Worm (Caenorhabditis elegans): ENCODE results near the gene crn-5.

crn-5 gene

DNA sequence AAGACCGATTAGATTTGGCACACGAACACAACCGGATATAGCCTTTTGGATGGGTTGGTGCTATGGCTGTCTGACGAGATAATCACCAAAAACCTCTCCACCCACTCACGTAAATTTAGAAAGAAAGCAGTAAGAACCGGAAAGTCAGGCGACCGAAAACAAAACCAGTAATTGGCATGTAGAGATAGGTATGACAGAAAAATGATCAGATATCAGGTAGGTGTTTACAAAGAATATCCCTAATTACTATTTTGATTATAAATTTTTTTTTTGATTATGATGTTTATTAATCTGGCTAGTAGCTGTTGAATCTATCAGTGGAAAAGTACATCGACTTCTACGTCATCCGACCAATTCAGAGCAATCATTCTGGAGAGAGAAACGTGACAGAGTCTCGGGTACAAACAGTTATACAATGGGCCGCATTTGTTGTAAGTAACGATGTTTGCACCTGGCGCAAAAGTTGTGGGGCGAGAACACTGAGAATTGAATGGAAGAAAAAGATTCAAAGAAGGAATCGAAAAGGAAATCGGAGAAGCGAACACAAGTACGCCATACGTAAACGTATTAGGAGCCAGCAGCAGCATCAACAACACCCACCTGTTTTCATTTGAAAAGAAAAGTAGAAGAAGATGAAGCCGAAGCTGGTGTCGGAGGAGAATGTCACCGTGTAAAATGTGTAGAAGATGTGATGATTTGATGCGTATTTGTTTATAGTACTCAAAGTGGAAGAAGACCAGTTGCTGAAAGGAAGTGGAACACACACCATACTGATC, 41.5 kb upstream of the crn-5 start:
- TF ChIP-seq ztf-29 (GFP tag; IDR thresholded peaks at IDR 0.05) (no peak), tab-1 (GFP tag; IDR thresholded peaks at IDR 0.05) (no peak), med-1 (GFP tag; optimal IDR thresholded peaks at IDR 0.05; ENCODE audit: insufficient read depth) (no peak), T22C8.4 (GFP tag; IDR thresholded peaks at IDR 0.05) (no peak), ztf-23 (GFP tag; IDR thresholded peaks at IDR 0.05) (no peak), ref-1 (GFP tag; conservative IDR thresholded peaks at IDR 0.05) (no peak), cog-1 (tag; optimal IDR thresholded peaks at IDR 0.05) (no peak), klf-2 (GFP tag; conservative IDR thresholded peaks at IDR 0.05) (no peak), flt-1 (GFP tag; IDR thresholded peaks at IDR 0.05) (no peak)

DNA sequence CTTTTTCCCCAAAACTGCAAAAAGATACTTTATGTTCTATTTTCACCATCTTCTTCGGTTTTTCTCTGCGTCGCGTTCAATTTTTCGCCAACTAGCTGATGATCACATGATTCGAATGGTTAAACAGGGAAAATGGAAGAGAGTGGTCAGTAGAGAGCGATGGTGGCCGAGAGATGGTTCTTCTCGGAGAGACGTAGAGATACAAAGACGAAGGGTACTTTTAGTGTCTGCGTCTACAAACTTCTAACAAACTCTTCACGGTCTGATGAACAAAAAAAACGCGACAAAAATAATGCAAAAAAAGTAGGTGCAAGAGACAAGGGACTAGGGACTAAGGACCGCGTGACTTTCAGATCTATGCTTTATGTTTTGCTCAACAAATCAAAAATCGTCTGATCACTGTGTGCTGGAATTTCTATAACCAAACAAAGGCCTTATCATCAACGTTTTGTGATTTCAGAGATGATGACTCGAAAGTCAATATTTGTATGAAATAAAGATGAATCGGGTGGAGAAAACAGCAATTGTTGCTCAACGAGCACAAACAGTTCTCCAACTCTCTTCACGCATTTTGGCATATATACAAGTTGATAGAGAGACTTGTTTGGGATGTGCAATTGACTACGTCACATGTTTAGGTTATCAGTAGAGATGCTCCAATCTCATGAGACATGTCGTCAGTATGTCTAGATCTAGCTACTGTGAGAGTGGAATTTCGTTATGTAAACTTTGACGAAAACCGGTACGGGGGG, 40.4 kb upstream of the crn-5 start:
- TF ChIP-seq ztf-23 (GFP tag; IDR thresholded peaks at IDR 0.05) (0 out of 2 replicates have a peak, but pooled peaks have one; percentile 57), ztf-29 (GFP tag; IDR thresholded peaks at IDR 0.05) (no peak), cog-1 (tag; optimal IDR thresholded peaks at IDR 0.05) (peak; percentile 16), ref-1 (GFP tag; conservative IDR thresholded peaks at IDR 0.05) (no peak), klf-2 (GFP tag; conservative IDR thresholded peaks at IDR 0.05) (no peak), T22C8.4 (GFP tag; IDR thresholded peaks at IDR 0.05) (no peak)

DNA sequence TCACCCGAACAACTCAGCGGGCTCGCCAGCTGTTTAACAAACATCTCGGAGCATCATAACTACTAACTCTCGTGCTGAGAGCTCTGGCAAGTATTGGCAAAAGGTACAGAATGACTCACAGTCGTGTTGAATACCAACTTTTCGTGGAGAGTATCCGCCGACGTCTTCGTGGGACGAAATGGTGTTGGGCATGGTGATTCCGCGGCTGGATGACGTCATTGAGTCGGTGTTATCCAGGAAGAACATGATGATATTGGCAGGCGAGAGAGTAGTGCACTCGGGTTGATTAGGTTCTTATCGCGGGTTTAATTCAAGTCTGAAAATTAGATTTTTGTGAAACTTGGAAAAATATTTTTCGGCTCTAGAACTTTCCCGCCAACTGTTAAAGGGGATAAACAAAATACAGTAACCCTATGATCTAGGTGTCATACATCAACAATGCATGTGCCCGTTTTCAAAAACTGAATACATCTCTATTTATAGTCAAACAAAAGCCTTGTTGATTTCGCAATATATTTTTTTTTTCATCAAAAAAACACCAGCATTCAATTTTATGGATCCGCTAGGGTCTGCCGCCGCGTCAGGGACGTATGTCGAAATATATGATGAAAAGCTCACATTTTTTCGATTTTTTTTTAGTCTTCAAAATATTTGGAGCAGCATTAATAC, 39.0 kb upstream of the crn-5 start:
- TF ChIP-seq klf-2 (GFP tag; conservative IDR thresholded peaks at IDR 0.05) (no peak), ztf-23 (GFP tag; IDR thresholded peaks at IDR 0.05) (no peak), med-1 (GFP tag; optimal IDR thresholded peaks at IDR 0.05; ENCODE audit: insufficient read depth) (no peak), ztf-29 (GFP tag; IDR thresholded peaks at IDR 0.05) (no peak), ref-1 (GFP tag; conservative IDR thresholded peaks at IDR 0.05) (no peak), tab-1 (GFP tag; IDR thresholded peaks at IDR 0.05) (0 out of 2 replicates have a peak, but pooled peaks have one; percentile 28), cog-1 (tag; optimal IDR thresholded peaks at IDR 0.05) (no peak), T22C8.4 (GFP tag; IDR thresholded peaks at IDR 0.05) (no peak)

DNA sequence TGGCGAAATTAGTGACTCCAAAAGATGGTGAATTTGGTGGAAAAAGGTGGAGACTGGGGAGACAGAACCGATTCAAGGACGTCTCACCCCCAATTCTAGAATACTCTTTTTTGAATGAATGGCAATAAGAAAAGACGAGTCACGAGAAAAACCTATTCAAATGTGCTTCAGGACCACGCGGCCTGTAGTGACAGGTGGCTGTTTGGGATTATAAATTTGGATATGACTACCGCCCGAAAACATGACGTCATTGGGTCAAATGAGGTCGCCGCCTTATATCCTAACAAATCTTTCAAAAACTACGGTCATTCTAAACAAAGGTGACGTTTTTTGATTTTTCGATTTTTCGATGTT, 38.5 kb upstream of the crn-5 start:
- TF ChIP-seq ztf-29 (GFP tag; IDR thresholded peaks at IDR 0.05) (no peak), flt-1 (GFP tag; IDR thresholded peaks at IDR 0.05) (0 out of 2 replicates have a peak, but pooled peaks have one; percentile 31), med-1 (GFP tag; optimal IDR thresholded peaks at IDR 0.05; ENCODE audit: insufficient read depth) (no peak), T22C8.4 (GFP tag; IDR thresholded peaks at IDR 0.05) (no peak)

DNA sequence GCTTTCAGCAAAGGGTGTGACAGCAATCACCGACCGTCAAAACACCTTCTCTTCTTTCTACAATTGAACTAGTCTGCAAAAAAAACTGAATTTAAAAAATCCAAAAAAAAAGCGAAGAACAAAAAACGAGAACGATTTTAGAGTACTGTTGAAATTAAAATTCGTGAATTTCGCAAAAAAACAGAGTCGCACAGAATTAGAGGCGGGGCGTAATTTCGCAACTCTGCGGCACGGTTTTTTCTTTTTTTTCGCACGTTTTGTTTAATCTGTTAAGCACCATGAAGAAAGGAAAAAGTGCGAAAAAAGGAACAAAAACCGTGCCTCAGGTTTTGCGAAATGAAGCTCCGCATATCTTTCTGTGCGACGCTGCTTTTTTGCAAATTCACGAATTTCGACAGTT, 37.6 kb upstream of the crn-5 start, which contains the start of gene mnk-1:
TSS of gene mnk-1 (minus strand) at position 73 of the 400 bp plus-strand sequence.
- no peak for TF ChIP-seq cog-1 (tag; optimal IDR thresholded peaks at IDR 0.05)
- TF ChIP-seq ref-1 (GFP tag; conservative IDR thresholded peaks at IDR 0.05): no peak
- no peak for TF ChIP-seq klf-2 (GFP tag; conservative IDR thresholded peaks at IDR 0.05)
- TF ChIP-seq flt-1 (GFP tag; IDR thresholded peaks at IDR 0.05): no peak
- TF ChIP-seq tab-1 (GFP tag; IDR thresholded peaks at IDR 0.05): no peak
- no peak for TF ChIP-seq T22C8.4 (GFP tag; IDR thresholded peaks at IDR 0.05)
- TF ChIP-seq med-1 (GFP tag; optimal IDR thresholded peaks at IDR 0.05; ENCODE audit: insufficient read depth): no peak
- no peak for TF ChIP-seq ztf-29 (GFP tag; IDR thresholded peaks at IDR 0.05)
- TF ChIP-seq ztf-23 (GFP tag; IDR thresholded peaks at IDR 0.05): no peak

DNA sequence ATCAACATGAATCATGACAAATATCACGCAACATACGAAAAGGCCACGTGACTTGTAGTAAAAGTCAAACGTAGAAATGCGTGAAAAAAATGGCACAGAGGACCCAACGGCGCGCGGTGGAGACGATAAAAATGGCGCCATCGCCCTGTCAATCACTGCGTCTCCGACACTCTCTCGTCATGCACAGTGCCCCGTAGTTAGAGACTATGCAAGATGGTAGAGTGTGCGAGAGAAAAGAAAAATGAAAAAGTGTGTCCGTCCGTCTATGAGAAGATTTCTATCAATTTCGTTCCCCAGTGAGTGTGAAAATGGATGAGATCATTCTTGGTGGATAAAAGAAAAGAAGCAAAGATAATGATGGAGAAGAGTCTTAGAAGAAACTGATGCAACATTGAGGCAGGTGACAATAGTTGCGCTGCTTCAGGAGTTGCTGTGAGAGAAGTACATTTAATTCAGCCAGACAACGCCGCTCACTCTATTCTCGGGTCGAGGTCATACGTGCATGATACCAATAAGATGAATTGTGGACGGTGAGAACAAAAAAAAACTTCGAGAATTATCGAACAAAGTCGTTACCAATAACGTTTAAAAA, 37.0 kb upstream of the crn-5 start:
- TF ChIP-seq flt-1 (GFP tag; IDR thresholded peaks at IDR 0.05) (0 out of 2 replicates have a peak, but pooled peaks have one; percentile 6), tab-1 (GFP tag; IDR thresholded peaks at IDR 0.05) (no peak)

DNA sequence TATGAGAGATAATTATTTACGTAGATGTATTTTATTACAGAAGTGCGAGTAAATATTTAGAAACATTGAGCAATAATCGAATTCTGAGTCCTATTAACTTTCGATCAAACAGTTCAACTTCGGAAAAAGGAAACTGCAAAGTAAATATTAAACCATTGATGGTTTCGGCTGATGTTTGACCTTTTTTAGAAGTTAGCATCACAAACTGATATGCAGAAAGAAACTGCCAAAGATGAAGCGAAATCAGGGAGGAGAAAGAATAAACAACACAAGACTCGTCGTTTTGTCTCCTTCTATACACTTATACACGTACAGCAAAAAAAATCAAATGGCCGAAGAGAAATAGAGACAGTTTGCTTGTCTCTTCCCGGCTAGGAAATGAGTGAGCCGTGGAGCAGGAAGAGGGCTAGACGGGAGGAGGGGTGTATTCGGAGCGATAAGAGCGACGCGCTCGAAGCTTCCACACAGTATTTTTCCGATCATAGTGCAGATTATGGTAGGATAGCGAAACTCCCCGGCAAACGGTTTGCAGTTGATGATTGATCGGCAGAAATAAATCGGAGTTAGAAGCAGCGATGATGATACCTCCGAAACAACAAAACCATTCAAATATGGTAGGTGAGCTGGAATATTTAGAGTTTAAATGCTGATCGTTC, 35.9 kb upstream of the crn-5 start:
- TF ChIP-seq med-1 (GFP tag; optimal IDR thresholded peaks at IDR 0.05; ENCODE audit: insufficient read depth) (no peak), T22C8.4 (GFP tag; IDR thresholded peaks at IDR 0.05) (no peak)

DNA sequence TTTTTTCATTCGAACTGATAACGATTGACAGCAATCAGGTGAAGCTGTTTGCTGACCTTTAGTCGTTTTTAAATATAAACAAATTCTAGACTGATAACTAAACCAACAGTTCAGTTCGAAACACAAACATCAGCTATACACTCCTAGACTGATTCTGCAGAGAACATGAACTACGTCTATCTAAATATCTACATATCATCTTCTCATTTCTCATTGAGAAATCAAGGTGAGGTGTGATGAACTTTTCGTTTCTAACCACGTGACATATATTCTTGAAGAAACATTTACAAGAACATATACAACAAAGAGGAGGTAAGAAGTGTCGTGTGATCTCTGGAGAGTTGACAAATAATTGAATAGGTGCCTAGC, 35.4 kb upstream of the crn-5 start:
- TF ChIP-seq tab-1 (GFP tag; IDR thresholded peaks at IDR 0.05): no peak
- no peak for TF ChIP-seq ztf-23 (GFP tag; IDR thresholded peaks at IDR 0.05)
- no peak for TF ChIP-seq ref-1 (GFP tag; conservative IDR thresholded peaks at IDR 0.05)
- TF ChIP-seq cog-1 (tag; optimal IDR thresholded peaks at IDR 0.05): no peak
- no peak for TF ChIP-seq klf-2 (GFP tag; conservative IDR thresholded peaks at IDR 0.05)
- no peak for TF ChIP-seq med-1 (GFP tag; optimal IDR thresholded peaks at IDR 0.05; ENCODE audit: insufficient read depth)
- no peak for TF ChIP-seq T22C8.4 (GFP tag; IDR thresholded peaks at IDR 0.05)
- no peak for TF ChIP-seq flt-1 (GFP tag; IDR thresholded peaks at IDR 0.05)
- TF ChIP-seq ztf-29 (GFP tag; IDR thresholded peaks at IDR 0.05): no peak

DNA sequence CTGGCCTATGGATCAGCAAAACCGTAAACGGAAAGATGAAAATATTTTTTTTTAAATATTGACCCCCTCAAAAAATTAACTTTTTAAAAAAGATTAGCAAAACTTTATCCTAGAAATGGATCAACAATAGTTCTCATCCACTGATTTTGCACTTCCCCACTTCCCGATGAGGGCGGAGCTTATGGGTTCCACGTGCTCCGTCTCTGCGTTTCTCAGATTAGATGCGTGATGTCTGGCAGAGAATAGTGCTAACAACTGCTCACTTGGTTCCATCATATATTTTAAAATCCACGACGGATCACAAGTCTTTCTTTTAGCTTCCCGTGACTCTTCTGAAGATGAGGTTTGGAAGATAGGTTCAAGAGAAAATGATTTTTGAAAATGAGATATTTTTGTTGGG, 34.2 kb upstream of the crn-5 start:
- TF ChIP-seq cog-1 (tag; optimal IDR thresholded peaks at IDR 0.05) (no peak), ztf-29 (GFP tag; IDR thresholded peaks at IDR 0.05) (no peak), ref-1 (GFP tag; conservative IDR thresholded peaks at IDR 0.05) (no peak)

Data from whole organism, midembryonic.